Worm (Caenorhabditis elegans) whole organism, L4 larva: ENCODE data around the gene R05G6.1.
A peak's percentile ranks its signal among the peaks of the same experiment; 100 is the strongest.

Experiments used
- F49E8.2 ChIP-seq: sonication (generic microtip); optimal IDR thresholded peaks from 2 replicates; lab custom pipeline; 2016; ENCODE audit warnings: missing compliant biosample characterization, mild to moderate bottlenecking, missing genetic modification characterization, borderline replicate concordance
- aha-1 ChIP-seq: fragments of 150-350 bp; peaks from one replicate; lab custom pipeline; 2014; ENCODE audit warnings: missing biosample characterization, missing genetic modification characterization
- mep-1 ChIP-seq: fragments of 150-350 bp; sonication (generic microtip); optimal IDR thresholded peaks from 3 replicates; lab custom pipeline; 2014; ENCODE audit warnings: missing biosample characterization, missing genetic modification characterization
- nhr-28 ChIP-seq: fragments of 150-350 bp; optimal IDR thresholded peaks from 2 replicates; lab custom pipeline; 2014; ENCODE audit warnings: missing biosample characterization, missing genetic modification characterization
- pqm-1 ChIP-seq: sonication (generic microtip); optimal IDR thresholded peaks from 2 replicates; lab custom pipeline; 2017; ENCODE audit warnings: missing biosample characterization, missing genetic modification characterization
- snpc-4 ChIP-seq: fragments of 150-350 bp; optimal IDR thresholded peaks from 2 replicates; lab custom pipeline; 2014; ENCODE audit warnings: missing biosample characterization, missing genetic modification characterization
- ztf-11 ChIP-seq: fragments of 150-350 bp; optimal IDR thresholded peaks from 2 replicates; lab custom pipeline; 2014; ENCODE audit warnings: missing biosample characterization, missing genetic modification characterization

- TF ChIP-seq F49E8.2 (tag; lab: Kevin White, UChicago) (no peak), ztf-11 (tag; lab: Kevin White, UChicago) (no peak), aha-1 (tag; lab: Kevin White, UChicago) (no peak), pqm-1 (tag; lab: Kevin White, UChicago) (peak; percentile 44), nhr-28 (tag; lab: Kevin White, UChicago) (peak; percentile 10), snpc-4 (tag; lab: Kevin White, UChicago) (no peak), mep-1 (tag; lab: Kevin White, UChicago) (no peak)
These were observed 12.2 kb upstream of the R05G6.1 start for ce11 chrIV:7520258-7520657.
